Fruit fly (Drosophila melanogaster): Measurements from ENCODE around the gene CG31909.
A peak's percentile ranks its signal among the peaks of the same experiment; 100 is the strongest.

The CG31909 gene

DNA sequence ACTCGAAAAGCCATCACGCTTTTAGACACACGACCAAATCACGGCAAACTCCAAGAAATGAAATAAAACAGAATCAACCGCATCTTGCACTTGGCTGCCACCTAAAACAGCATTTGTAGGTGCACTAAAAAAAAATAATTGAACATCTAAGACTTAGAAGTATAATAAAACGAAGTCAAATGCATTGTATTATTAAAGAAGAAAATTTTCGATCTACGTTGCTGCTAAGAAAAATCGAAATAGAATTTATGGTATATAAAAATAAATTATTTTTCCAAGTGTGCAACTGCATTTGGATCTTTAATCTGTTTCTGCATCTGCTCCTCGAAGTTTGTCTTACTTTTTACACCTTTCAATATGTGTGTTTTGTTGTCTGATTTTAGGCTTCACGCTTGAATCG is 13.0 kb downstream of the CG31909 start (continued):
- TF ChIP-seq rib (GFP tag; IDR thresholded peaks at IDR 0.05) (no peak), chif (GFP tag; optimal IDR thresholded peaks at IDR 0.05) (peak in 1 of 2 experiments; percentile 51), sisA (GFP tag; IDR thresholded peaks at IDR 0.05) (no peak), lov (optimal IDR thresholded peaks at IDR 0.05) (no peak), lov (GFP tag; IDR thresholded peaks at IDR 0.05) (peak; percentile 61; the same call in 1 of the 3 replicates), bigmax (GFP tag; optimal IDR thresholded peaks at IDR 0.05) (no peak), Lhr (GFP tag; optimal IDR thresholded peaks at IDR 0.05) (peak; percentile 6), Lim3 (GFP tag; IDR thresholded peaks at IDR 0.05) (no peak), NfI (GFP tag; optimal IDR thresholded peaks at IDR 0.05) (no peak), tna (GFP tag; IDR thresholded peaks at IDR 0.05; ENCODE audit: partially characterized antibody) (no peak), CHES-1-like (GFP tag; optimal IDR thresholded peaks at IDR 0.05) (no peak), unc-4 (GFP tag; IDR thresholded peaks at IDR 0.05; ENCODE audit: partially characterized antibody) (no peak), kay (GFP tag; optimal IDR thresholded peaks at IDR 0.05) (no peak), ci (GFP tag; IDR thresholded peaks at IDR 0.05) (peak; percentile 54; the same call in 1 of the 3 replicates), E2f2 (GFP tag; IDR thresholded peaks at IDR 0.05) (no peak), Hr39 (optimal IDR thresholded peaks at IDR 0.05) (no peak), CG12236 (GFP tag; optimal IDR thresholded peaks at IDR 0.05) (no peak), Hr78 (GFP tag; optimal IDR thresholded peaks at IDR 0.05) (peak in 1 of 2 experiments; percentile 24), sr (GFP tag; IDR thresholded peaks at IDR 0.05) (no peak), pzg (GFP tag; optimal IDR thresholded peaks at IDR 0.05) (no peak), CG13894 (tag; optimal IDR thresholded peaks at IDR 0.05) (no peak), CG8089 (GFP tag; optimal IDR thresholded peaks at IDR 0.05) (no peak), Gug (GFP tag; IDR thresholded peaks at IDR 0.05) (no peak), CG31224 (GFP tag; IDR thresholded peaks at IDR 0.05) (no peak), slp2 (GFP tag; optimal IDR thresholded peaks at IDR 0.05) (no peak), CG18764 (GFP tag; optimal IDR thresholded peaks at IDR 0.05) (no peak), CG4360 (GFP tag; IDR thresholded peaks at IDR 0.05) (no peak), sens (GFP tag) (peak; percentile 88), CG4820 (GFP tag; optimal IDR thresholded peaks at IDR 0.05) (peak; percentile 62), CG8388 (GFP tag; optimal IDR thresholded peaks at IDR 0.05) (peak; percentile 70), CG7556 (GFP tag; optimal IDR thresholded peaks at IDR 0.05) (peak; percentile 38), CG6254 (GFP tag; optimal IDR thresholded peaks at IDR 0.05) (peak; percentile 45), Chrac-16 (GFP tag; optimal IDR thresholded peaks at IDR 0.05) (peak; percentile 51), CG6654 (GFP tag; optimal IDR thresholded peaks at IDR 0.05) (no peak), otp (GFP tag; IDR thresholded peaks at IDR 0.05) (0 out of 3 replicates have a peak, but pooled peaks have one; percentile 13), amos (GFP tag; IDR thresholded peaks at IDR 0.05; ENCODE audit: partially characterized antibody) (no peak), crol (GFP tag; IDR thresholded peaks at IDR 0.05) (no peak), lilli (GFP tag; optimal IDR thresholded peaks at IDR 0.05) (no peak), CG1603 (tag; optimal IDR thresholded peaks at IDR 0.05) (peak; percentile 52), CG3995 (GFP tag; optimal IDR thresholded peaks at IDR 0.05) (no peak), Trl (optimal IDR thresholded peaks at IDR 0.05) (no peak), Trl (GFP tag; optimal IDR thresholded peaks at IDR 0.05) (no peak), trh (GFP tag; optimal IDR thresholded peaks at IDR 0.05) (no peak), CG34376 (GFP tag; optimal IDR thresholded peaks at IDR 0.05) (no peak), Mrtf (GFP tag; IDR thresholded peaks at IDR 0.05) (no peak), trem (tag; optimal IDR thresholded peaks at IDR 0.05) (peak; percentile 70), CG4707 (GFP tag; optimal IDR thresholded peaks at IDR 0.05) (no peak), nerfin-1 (tag; optimal IDR thresholded peaks at IDR 0.05) (no peak), danr (GFP tag; IDR thresholded peaks at IDR 0.05) (no peak), CG30431 (GFP tag; optimal IDR thresholded peaks at IDR 0.05) (no peak), salm (tag; optimal IDR thresholded peaks at IDR 0.05) (no peak), CG18619 (GFP tag; optimal IDR thresholded peaks at IDR 0.05) (peak; percentile 21), sima (GFP tag; optimal IDR thresholded peaks at IDR 0.05) (no peak)
